Fruit fly (Drosophila melanogaster) whole organism, embryonic: ENCODE measurements around the gene Bicra.
A peak's percentile ranks its signal among the peaks of the same experiment; 100 is the strongest.

Experiments used
- Aef1 ChIP-seq: fragments of 200-800 bp; sonication (Bioruptor generic); IDR thresholded peaks from 3 replicates; pipeline ENCODE4 v1.3.6; 2022; ENCODE audit warnings: missing biosample characterization, missing genetic modification characterization
- B-H1 ChIP-seq: fragments of 200-800 bp; sonication (Bioruptor generic); IDR thresholded peaks from 3 replicates; pipeline ENCODE4 v1.3.6; 2022; ENCODE audit warnings: missing biosample characterization, missing genetic modification characterization
- BEAF-32 ChIP-seq: fragments of 200-800 bp; sonication (Bioruptor generic); optimal IDR thresholded peaks from 3 replicates; lab custom pipeline; 2017; ENCODE audit warnings: missing biosample characterization, missing genetic modification characterization, mild to moderate bottlenecking, moderate library complexity, missing genetic modification reagents
- CG10543 ChIP-seq: fragments of 200-800 bp; sonication (Bioruptor generic); optimal IDR thresholded peaks from 3 replicates; lab custom pipeline; 2017; ENCODE audit warnings: missing biosample characterization, mild to moderate bottlenecking, missing genetic modification characterization, moderate library complexity
- CG11085 ChIP-seq: fragments of 200-800 bp; sonication (Bioruptor generic); IDR thresholded peaks from 2 replicates; pipeline ENCODE4 v1.3.6; 2022; ENCODE audit warnings: missing biosample characterization, missing genetic modification characterization
- CG11456 ChIP-seq: fragments of 200-800 bp; sonication (Bioruptor generic); IDR thresholded peaks from 3 replicates; pipeline ENCODE4 v1.3.6; 2022; ENCODE audit warnings: missing biosample characterization, missing genetic modification characterization
- CG12769 ChIP-seq: fragments of 200-800 bp; sonication (Bioruptor generic); optimal IDR thresholded peaks from 2 replicates; lab custom pipeline; 2019; ENCODE audit warnings: missing biosample characterization, mild to moderate bottlenecking, missing genetic modification characterization, moderate library complexity
- CG15269 ChIP-seq: fragments of 200-800 bp; sonication (Bioruptor generic); optimal IDR thresholded peaks from 2 replicates; lab custom pipeline; 2018; ENCODE audit warnings: missing biosample characterization, mild to moderate bottlenecking, missing genetic modification characterization, moderate library complexity
- CG17328 ChIP-seq: fragments of 200-800 bp; sonication (Bioruptor generic); IDR thresholded peaks from 2 replicates; pipeline ENCODE4 v1.3.6; 2022; ENCODE audit warnings: missing biosample characterization, missing genetic modification characterization
- CG17612 ChIP-seq: fragments of 200-800 bp; sonication (Bioruptor generic); IDR thresholded peaks from 2 replicates; pipeline ENCODE4 v1.3.6; 2022; ENCODE audit warnings: missing biosample characterization, missing genetic modification characterization
- CG2199 ChIP-seq: fragments of 200-800 bp; sonication (Bioruptor generic); IDR thresholded peaks from 3 replicates; pipeline ENCODE4 v1.3.6; 2022; ENCODE audit warnings: missing biosample characterization, missing genetic modification characterization
- CG2712 ChIP-seq: fragments of 200-800 bp; optimal IDR thresholded peaks from 3 replicates; lab custom pipeline; 2019; ENCODE audit warnings: missing biosample characterization, mild to moderate bottlenecking, missing genetic modification characterization, moderate library complexity
- CG30020 ChIP-seq: fragments of 200-800 bp; optimal IDR thresholded peaks from 2 replicates; lab custom pipeline; 2019; ENCODE audit warnings: missing biosample characterization, mild to moderate bottlenecking, missing genetic modification characterization, moderate library complexity
- CG30403 ChIP-seq: fragments of 200-800 bp; sonication (Bioruptor generic); optimal IDR thresholded peaks from 3 replicates; lab custom pipeline; 2016; ENCODE audit warnings: missing biosample characterization, missing genetic modification characterization
- CG32532 ChIP-seq: fragments of 200-800 bp; sonication (Bioruptor generic); IDR thresholded peaks from 2 replicates; pipeline ENCODE4 v1.3.6; 2022; ENCODE audit warnings: missing biosample characterization, missing genetic modification characterization
- CG34376 ChIP-seq: fragments of 200-800 bp; sonication (Bioruptor generic); optimal IDR thresholded peaks from 2 replicates; lab custom pipeline; 2018; ENCODE audit warnings: missing biosample characterization, mild to moderate bottlenecking, missing genetic modification characterization
- CG4617 ChIP-seq: fragments of 200-800 bp; sonication (Bioruptor generic); optimal IDR thresholded peaks from 3 replicates; lab custom pipeline; 2016; ENCODE audit warnings: missing biosample characterization, missing genetic modification characterization, borderline replicate concordance
- CG5245 ChIP-seq: fragments of 200-800 bp; sonication (Bioruptor generic); optimal IDR thresholded peaks from 3 replicates; lab custom pipeline; 2016; ENCODE audit warnings: missing biosample characterization, missing genetic modification characterization
- CG7556 ChIP-seq: fragments of 200-800 bp; sonication (Bioruptor generic); optimal IDR thresholded peaks from 2 replicates; lab custom pipeline; 2017; ENCODE audit warnings: missing biosample characterization, mild to moderate bottlenecking, missing genetic modification characterization
- CG9797 ChIP-seq: fragments of 200-800 bp; sonication (Bioruptor generic); optimal IDR thresholded peaks from 3 replicates; lab custom pipeline; 2018; ENCODE audit warnings: missing biosample characterization, mild to moderate bottlenecking, missing genetic modification characterization
- Dek ChIP-seq: fragments of 200-800 bp; sonication (Bioruptor generic); optimal IDR thresholded peaks from 3 replicates; lab custom pipeline; 2019; ENCODE audit warnings: missing biosample characterization, mild to moderate bottlenecking, missing genetic modification characterization, moderate library complexity
- Myb ChIP-seq: fragments of 200-800 bp; sonication (Bioruptor generic); optimal IDR thresholded peaks from 2 replicates; lab custom pipeline; 2016; ENCODE audit warnings: missing biosample characterization, missing genetic modification characterization
- Nf-YB ChIP-seq: fragments of 200-800 bp; sonication (Bioruptor generic); optimal IDR thresholded peaks from 3 replicates; lab custom pipeline; 2019; ENCODE audit warnings: missing biosample characterization, mild to moderate bottlenecking, missing genetic modification characterization, moderate library complexity
- Opbp ChIP-seq: fragments of 200-800 bp; sonication (Bioruptor generic); IDR thresholded peaks from 3 replicates; pipeline ENCODE4 v1.3.6; 2022; ENCODE audit warnings: missing biosample characterization, missing genetic modification characterization; ENCODE audit not compliant: partially characterized antibody
- Tbp ChIP-seq: fragments of >200 bp; optimal IDR thresholded peaks from 2 replicates; lab custom pipeline; 2018; ENCODE audit warnings: missing biosample characterization, missing genetic modification characterization
- YL-1 ChIP-seq: fragments of 200-800 bp; sonication (Bioruptor generic); optimal IDR thresholded peaks from 3 replicates; lab custom pipeline; 2017; ENCODE audit warnings: missing biosample characterization, mild to moderate bottlenecking, missing genetic modification characterization
- ab ChIP-seq: fragments of 200-800 bp; sonication (Bioruptor generic); optimal IDR thresholded peaks from 2 replicates; lab custom pipeline; 2016; ENCODE audit warnings: missing biosample characterization, missing genetic modification characterization
- ase ChIP-seq: fragments of 200-800 bp; sonication (Bioruptor generic); IDR thresholded peaks from 3 replicates; pipeline ENCODE4 v1.3.6; 2022; ENCODE audit warnings: missing biosample characterization, missing genetic modification characterization
- bigmax ChIP-seq: fragments of 200-800 bp; sonication (Bioruptor generic); optimal IDR thresholded peaks from 2 replicates; lab custom pipeline; 2018; ENCODE audit warnings: missing biosample characterization, mild to moderate bottlenecking, missing genetic modification characterization
- bowl ChIP-seq: fragments of 200-800 bp; sonication (Bioruptor generic); IDR thresholded peaks from 2 replicates; pipeline ENCODE4 v1.3.6; 2022; ENCODE audit warnings: missing biosample characterization, missing genetic modification characterization
- cad ChIP-seq: fragments of >200 bp; optimal IDR thresholded peaks from 2 replicates; lab custom pipeline; 2017; ENCODE audit warnings: missing biosample characterization, missing genetic modification characterization
- caup ChIP-seq: fragments of 200-800 bp; sonication (Bioruptor generic); optimal IDR thresholded peaks from 3 replicates; lab custom pipeline; 2017; ENCODE audit warnings: missing biosample characterization, mild to moderate bottlenecking, missing genetic modification characterization, moderate library complexity; ENCODE audit not compliant: severe bottlenecking
- chm ChIP-seq: fragments of 200-800 bp; sonication (Bioruptor generic); IDR thresholded peaks from 2 replicates; pipeline ENCODE4 v1.3.6; 2022; ENCODE audit warnings: missing biosample characterization, missing genetic modification characterization
- crp ChIP-seq, 2 experiments: fragments of 200-800 bp; sonication (Bioruptor generic); optimal IDR thresholded peaks; 2 replicates in 1 of 2; 3 replicates in 1 of 2; lab custom pipeline; 2017; ENCODE audit warnings: missing biosample characterization in 2 of 2, missing genetic modification characterization in 2 of 2, mild to moderate bottlenecking in 1 of 2, moderate library complexity in 1 of 2
- dati ChIP-seq: fragments of 200-800 bp; sonication (Bioruptor generic); IDR thresholded peaks from 2 replicates; pipeline ENCODE4 v1.3.6; 2022; ENCODE audit warnings: missing biosample characterization, missing genetic modification characterization
- ftz-f1 ChIP-seq: fragments of 200-800 bp; sonication (Bioruptor generic); optimal IDR thresholded peaks from 2 replicates; lab custom pipeline; 2016; ENCODE audit warnings: missing biosample characterization, missing genetic modification characterization
- hb ChIP-seq: fragments of 200-800 bp; sonication (Bioruptor generic); IDR thresholded peaks from 3 replicates; pipeline ENCODE4 v1.3.6; 2022; ENCODE audit warnings: missing biosample characterization, missing genetic modification characterization; ENCODE audit not compliant: partially characterized antibody
- her ChIP-seq: fragments of 200-800 bp; sonication (Bioruptor generic); optimal IDR thresholded peaks from 2 replicates; lab custom pipeline; 2016; ENCODE audit warnings: missing biosample characterization, missing genetic modification characterization
- hth ChIP-seq: fragments of >200 bp; optimal IDR thresholded peaks from 2 replicates; lab custom pipeline; 2017; ENCODE audit warnings: inconsistent platforms
- insv ChIP-seq, 2 experiments: fragments of 200-800 bp; sonication (Bioruptor generic); optimal IDR thresholded peaks; 3 replicates each; lab custom pipeline; 2016 to 2018; ENCODE audit warnings: missing biosample characterization in 2 of 2, missing genetic modification characterization in 2 of 2
- knrl ChIP-seq: fragments of 200-800 bp; sonication (Bioruptor generic); IDR thresholded peaks from 3 replicates; pipeline ENCODE4 v1.3.6; 2022; ENCODE audit warnings: missing biosample characterization, missing genetic modification characterization; ENCODE audit not compliant: partially characterized antibody
- mld ChIP-seq: fragments of 200-800 bp; sonication (Bioruptor generic); IDR thresholded peaks from 3 replicates; pipeline ENCODE4 v1.3.6; 2022; ENCODE audit warnings: missing biosample characterization, missing genetic modification characterization; ENCODE audit not compliant: partially characterized antibody
- sima ChIP-seq: fragments of 200-800 bp; sonication (Bioruptor generic); optimal IDR thresholded peaks from 2 replicates; lab custom pipeline; 2016; ENCODE audit warnings: missing biosample characterization, missing genetic modification characterization
- stc ChIP-seq: fragments of 200-800 bp; sonication (Bioruptor generic); IDR thresholded peaks from 2 replicates; pipeline ENCODE4 v1.3.6; 2022; ENCODE audit warnings: missing biosample characterization, missing genetic modification characterization
- tna ChIP-seq: fragments of 200-800 bp; sonication (Bioruptor generic); IDR thresholded peaks from 2 replicates; pipeline ENCODE4 v1.3.6; 2022; ENCODE audit warnings: missing biosample characterization, missing genetic modification characterization; ENCODE audit not compliant: partially characterized antibody
- trem ChIP-seq: fragments of 200-800 bp; optimal IDR thresholded peaks from 3 replicates; lab custom pipeline; 2019; ENCODE audit warnings: missing biosample characterization, mild to moderate bottlenecking, missing genetic modification characterization, moderate library complexity
- trh ChIP-seq: fragments of 200-800 bp; sonication (Bioruptor generic); optimal IDR thresholded peaks from 2 replicates; lab custom pipeline; 2016; ENCODE audit warnings: missing biosample characterization, missing genetic modification characterization
- wek ChIP-seq: fragments of 200-800 bp; sonication (Bioruptor generic); optimal IDR thresholded peaks from 3 replicates; lab custom pipeline; 2018; ENCODE audit warnings: missing biosample characterization, mild to moderate bottlenecking, missing genetic modification characterization, moderate library complexity
- zen ChIP-seq: fragments of 200-800 bp; sonication (Bioruptor generic); optimal IDR thresholded peaks from 3 replicates; lab custom pipeline; 2018; ENCODE audit warnings: missing biosample characterization, mild to moderate bottlenecking, missing genetic modification characterization, moderate library complexity
- zen2 ChIP-seq: fragments of 200-800 bp; sonication (Bioruptor generic); IDR thresholded peaks from 3 replicates; pipeline ENCODE4 v1.3.6; 2022; ENCODE audit warnings: missing biosample characterization, missing genetic modification characterization; ENCODE audit not compliant: partially characterized antibody

Gene Bicra

DNA sequence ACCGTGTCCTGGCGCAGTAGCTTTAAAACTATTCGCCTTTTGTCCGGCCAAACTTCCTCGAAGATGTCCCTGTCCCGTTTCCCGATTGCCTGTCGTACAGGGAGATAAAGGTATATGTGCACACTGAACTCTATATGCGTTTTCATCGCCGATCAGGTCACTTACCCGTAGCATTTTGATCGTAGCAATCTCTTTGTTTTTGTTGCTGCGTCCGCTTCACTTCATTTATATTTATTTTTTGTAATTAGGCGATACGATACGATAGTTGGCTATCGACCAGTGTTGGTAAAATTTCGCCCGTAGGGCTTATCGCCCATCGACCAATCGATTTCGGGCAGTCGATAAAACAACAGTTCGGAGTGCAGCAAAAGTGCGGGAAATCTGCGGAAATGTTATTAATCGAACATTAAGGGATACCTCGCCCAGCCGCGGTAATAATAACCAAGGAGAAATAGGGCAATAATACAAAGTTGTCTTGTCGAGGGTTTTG is at the start of gene Bicra, which contains the start of gene Cul5:
Gene Bicra, plus strand, starts transcription at position 324 of the 490 bp plus-strand sequence.
Gene Cul5, minus strand, starts transcription at position 259 of the 490 bp plus-strand sequence.
- TF ChIP-seq CG7556 (no peak), CG4617 (GFP tag; lab: Kevin White, UChicago) (peak; percentile 98), CG30403 (GFP tag; lab: Kevin White, UChicago) (no peak), zen (tag; lab: Kevin White, UChicago) (peak; percentile 22), mld (peak; percentile 88; the same call in 2 of the 3 replicates), CG2712 (no peak), CG10543 (GFP tag; lab: Kevin White, UChicago) (no peak), Myb (peak; percentile 26), chm (GFP tag; lab: Robert Waterston, UW) (no peak), dati (GFP tag; lab: Robert Waterston, UW) (no peak), CG30020 (tag; lab: Kevin White, UChicago) (no peak), B-H1 (no peak), hb (peak; percentile 92), ase (GFP tag; lab: Robert Waterston, UW) (no peak), caup (GFP tag; lab: Kevin White, UChicago) (no peak), CG5245 (GFP tag; lab: Kevin White, UChicago) (no peak), CG11456 (peak; percentile 3; the same call in 1 of the 3 replicates), CG11085 (no peak), wek (GFP tag; lab: Kevin White, UChicago) (peak; percentile 48), ftz-f1 (GFP tag; lab: Kevin White, UChicago) (peak; percentile 1), CG17328 (no peak), cad (GFP tag; lab: Kevin White, UChicago) (no peak), hth (lab: Kevin White, UChicago) (no peak), stc (GFP tag; lab: Robert Waterston, UW) (no peak), tna (peak; percentile 92), bigmax (GFP tag; lab: Kevin White, UChicago) (no peak), CG15269 (tag; lab: Kevin White, UChicago) (no peak), CG34376 (GFP tag; lab: Kevin White, UChicago) (peak; percentile 35), bowl (GFP tag; lab: Robert Waterston, UW) (no peak), sima (GFP tag; lab: Kevin White, UChicago) (no peak), Aef1 (GFP tag; lab: Robert Waterston, UW) (no peak; the same call in 2 of the 3 replicates), YL-1 (peak; percentile 91), CG9797 (GFP tag; lab: Kevin White, UChicago) (peak; percentile 21), CG12769 (tag; lab: Kevin White, UChicago) (no peak), BEAF-32 (GFP tag; lab: Kevin White, UChicago) (peak; percentile 87), CG2199 (no peak), knrl (GFP tag; lab: Robert Waterston, UW) (peak; percentile 84; the same call in 2 of the 3 replicates), crp (GFP tag; optimal IDR thresholded peaks at IDR 0.05; lab: Kevin White, UChicago) (no peak), trem (tag; lab: Kevin White, UChicago) (peak; percentile 7), CG17612 (GFP tag; lab: Robert Waterston, UW) (no peak), trh (GFP tag; lab: Kevin White, UChicago) (no peak), Dek (no peak), Opbp (GFP tag; lab: Robert Waterston, UW) (peak; percentile 93), her (GFP tag; lab: Kevin White, UChicago) (peak; percentile 4), CG32532 (GFP tag; lab: Robert Waterston, UW) (no peak), insv (GFP tag; optimal IDR thresholded peaks at IDR 0.05; lab: Kevin White, UChicago) (no peak), Tbp (GFP tag; lab: Kevin White, UChicago) (no peak), ab (GFP tag; lab: Kevin White, UChicago) (no peak), Nf-YB (GFP tag; lab: Kevin White, UChicago) (no peak), zen2 (peak; percentile 84; the same call in 2 of the 3 replicates)
